Worm (Caenorhabditis elegans): ENCODE measurements around the gene nhr-30.

nhr-30 gene

DNA sequence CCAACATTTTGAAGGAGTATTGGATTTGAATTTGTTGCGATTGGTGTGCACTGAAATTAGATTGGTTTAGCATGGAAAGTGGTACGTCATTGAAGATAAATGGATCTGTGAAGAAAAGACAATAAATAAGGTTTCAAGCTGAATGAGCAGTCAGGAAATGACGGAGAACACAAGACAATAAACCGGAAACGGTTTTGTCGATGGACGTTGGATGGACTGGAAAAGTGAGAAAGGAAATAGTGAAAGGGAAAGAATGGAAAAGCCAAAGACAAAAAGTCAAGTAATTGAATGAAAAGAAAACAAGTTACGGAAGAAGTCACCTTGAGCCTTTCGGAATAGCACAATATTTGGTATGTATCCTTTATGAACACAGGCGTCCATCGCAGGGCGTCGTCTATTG lies 31.3 kb downstream of the nhr-30 start, which contains the start of gene T27E4.7:
T27E4.7 (minus strand) TSS at position 50 of the 400 bp plus-strand sequence.
- TF ChIP-seq nhr-12 (tag; optimal IDR thresholded peaks at IDR 0.05) (no peak), sem-2 (GFP tag; optimal IDR thresholded peaks at IDR 0.05) (no peak), ceh-39 (tag; optimal IDR thresholded peaks at IDR 0.05) (no peak), hlh-1 (tag; optimal IDR thresholded peaks at IDR 0.05) (no peak), tbx-8 (GFP tag; optimal IDR thresholded peaks at IDR 0.05) (no peak), nhr-237 (tag; optimal IDR thresholded peaks at IDR 0.05) (no peak), ztf-11 (tag; optimal IDR thresholded peaks at IDR 0.05) (no peak), unc-62 (GFP tag; optimal IDR thresholded peaks at IDR 0.05) (no peak)

DNA sequence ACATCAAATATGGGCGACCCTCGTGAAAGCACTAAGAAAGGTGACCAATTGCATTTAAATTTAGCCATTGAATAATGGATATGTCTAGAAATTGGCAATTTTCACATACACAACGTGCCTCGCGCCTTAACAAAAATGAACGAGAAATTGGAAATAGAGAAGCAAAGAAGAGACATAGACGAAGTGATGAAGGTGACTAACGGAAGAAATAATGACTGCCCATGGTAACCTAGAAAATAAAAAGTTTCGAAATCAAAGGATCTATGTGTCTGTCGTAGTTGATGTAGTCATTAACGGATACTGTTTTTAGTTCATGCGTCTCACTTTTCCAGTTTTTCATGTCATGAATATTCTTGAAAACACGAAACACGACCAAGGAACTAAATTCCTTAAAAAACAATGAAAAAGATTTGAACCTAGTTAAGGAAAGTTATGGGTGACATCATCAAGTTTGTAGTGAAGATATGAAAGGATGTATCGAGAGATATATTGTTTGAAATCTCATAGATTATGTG lies 33.2 kb downstream of the nhr-30 start:
- TF ChIP-seq unc-120 (tag; optimal IDR thresholded peaks at IDR 0.05; ENCODE audit: poor library complexity, severe bottlenecking) (no peak), sptf-1 (tag; optimal IDR thresholded peaks at IDR 0.05) (no peak), unc-62 (GFP tag; optimal IDR thresholded peaks at IDR 0.05) (no peak), lsy-2 (tag; optimal IDR thresholded peaks at IDR 0.05) (no peak), mls-2 (tag; optimal IDR thresholded peaks at IDR 0.05) (no peak), ham-2 (GFP tag; optimal IDR thresholded peaks at IDR 0.05) (no peak), bed-3 (GFP tag; optimal IDR thresholded peaks at IDR 0.05) (no peak), elt-3 (tag; optimal IDR thresholded peaks at IDR 0.05) (no peak), nhr-237 (tag; optimal IDR thresholded peaks at IDR 0.05) (no peak), lin-32 (GFP tag; optimal IDR thresholded peaks at IDR 0.05) (no peak), mep-1 (tag; optimal IDR thresholded peaks at IDR 0.05) (no peak), hlh-1 (tag; optimal IDR thresholded peaks at IDR 0.05) (no peak), ztf-11 (tag; optimal IDR thresholded peaks at IDR 0.05) (no peak)

DNA sequence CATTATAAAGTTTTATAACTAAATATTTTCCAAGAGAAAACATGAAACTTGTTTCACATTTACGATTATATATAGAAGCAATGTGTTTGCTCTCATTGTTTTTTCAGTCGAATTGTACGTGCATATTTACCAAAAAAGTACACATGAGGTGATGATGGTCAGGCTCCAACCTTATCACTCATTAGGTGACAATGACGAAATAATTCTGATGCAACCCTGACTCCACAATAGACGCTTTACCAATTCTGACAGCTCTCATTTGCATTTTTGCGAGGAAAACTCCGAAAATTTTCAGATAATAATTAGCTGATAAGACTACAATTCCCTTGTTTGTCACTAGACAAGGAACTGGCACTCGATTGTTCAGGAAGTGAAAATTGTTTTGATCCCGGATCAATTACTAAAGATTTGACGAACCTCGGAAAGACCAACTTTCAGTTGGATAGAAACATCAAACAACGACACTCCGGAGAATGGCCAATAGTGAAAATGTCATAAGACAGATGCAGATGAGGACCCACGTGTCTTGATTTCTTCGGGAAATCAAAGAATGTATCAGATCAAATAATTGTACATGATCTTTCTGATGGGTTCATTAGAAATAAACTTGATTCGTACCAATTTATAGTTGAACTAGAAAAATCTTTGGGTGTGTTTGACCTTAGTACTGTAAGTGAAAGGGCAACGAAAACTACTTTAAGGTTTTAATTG lies 34.0 kb downstream of the nhr-30 start:
- no peak for TF ChIP-seq mab-5 (tag; optimal IDR thresholded peaks at IDR 0.05)
- TF ChIP-seq ces-1 (GFP tag; optimal IDR thresholded peaks at IDR 0.05) = no peak
- no peak for TF ChIP-seq unc-39 (tag; optimal IDR thresholded peaks at IDR 0.05)
- TF ChIP-seq lin-13 (tag; optimal IDR thresholded peaks at IDR 0.05) = no peak
- no peak for TF ChIP-seq nhr-2 (tag; optimal IDR thresholded peaks at IDR 0.05)

DNA sequence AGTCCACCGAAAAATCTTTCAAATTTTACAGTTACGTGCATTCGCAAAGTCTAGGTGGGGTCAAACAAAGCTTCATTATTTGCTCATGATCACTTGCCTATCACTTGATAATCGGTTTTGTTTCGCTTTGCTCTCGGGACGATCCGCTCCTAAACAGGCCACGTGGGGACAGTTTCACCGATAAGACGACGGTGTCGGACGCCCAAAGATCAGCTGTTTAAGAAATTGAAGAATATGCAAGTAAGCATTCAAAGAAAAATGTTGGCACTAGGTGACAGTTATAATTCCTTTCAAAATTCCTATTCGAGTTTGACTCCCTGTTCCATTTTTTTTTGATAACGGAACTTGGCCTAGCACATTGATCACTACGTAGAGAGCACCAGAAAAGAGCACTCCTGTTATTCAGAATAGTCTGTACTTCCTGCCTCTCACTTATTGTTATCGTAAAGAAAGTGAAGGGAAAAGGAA lies 35.0 kb downstream of the nhr-30 start:
- TF ChIP-seq mab-5 (tag; optimal IDR thresholded peaks at IDR 0.05) = no peak
- TF ChIP-seq nhr-28 (tag; optimal IDR thresholded peaks at IDR 0.05) = no peak

DNA sequence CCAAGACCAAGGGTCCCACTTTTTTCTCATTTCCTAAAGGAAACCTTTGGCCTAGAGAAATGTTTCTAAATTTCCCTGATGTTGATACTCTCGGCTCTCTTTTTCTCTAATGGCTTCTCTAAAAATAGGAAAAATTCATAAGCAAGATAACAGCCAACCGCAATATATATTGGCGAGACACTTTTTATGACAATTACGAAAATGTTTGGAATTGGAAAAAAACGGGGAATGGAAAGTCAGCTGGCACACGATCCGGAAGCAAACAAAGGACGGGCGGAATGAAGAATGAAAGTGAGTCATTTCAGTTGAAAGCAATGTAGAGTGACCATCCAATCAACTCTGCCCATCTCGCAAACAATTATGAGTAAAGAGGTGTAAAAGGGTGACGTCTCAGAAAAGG lies 36.4 kb downstream of the nhr-30 start:
- TF ChIP-seq nhr-28 (tag; optimal IDR thresholded peaks at IDR 0.05) (no peak), unc-39 (tag; optimal IDR thresholded peaks at IDR 0.05) (no peak), zip-8 (tag; optimal IDR thresholded peaks at IDR 0.05) (no peak), hlh-1 (tag; optimal IDR thresholded peaks at IDR 0.05) (no peak), blmp-1 (tag; optimal IDR thresholded peaks at IDR 0.05) (no peak), ham-2 (GFP tag; optimal IDR thresholded peaks at IDR 0.05) (no peak), nhr-76 (tag; optimal IDR thresholded peaks at IDR 0.05) (no peak), nhr-237 (tag; optimal IDR thresholded peaks at IDR 0.05) (no peak), unc-120 (tag; optimal IDR thresholded peaks at IDR 0.05; ENCODE audit: poor library complexity, severe bottlenecking) (no peak), sem-2 (GFP tag; optimal IDR thresholded peaks at IDR 0.05) (no peak), sptf-1 (tag; optimal IDR thresholded peaks at IDR 0.05) (no peak), ceh-83 (GFP tag; optimal IDR thresholded peaks at IDR 0.05) (no peak), mls-2 (tag; optimal IDR thresholded peaks at IDR 0.05) (no peak), pha-4 (tag; optimal IDR thresholded peaks at IDR 0.05) (no peak), ces-1 (GFP tag; optimal IDR thresholded peaks at IDR 0.05) (no peak), tbx-8 (GFP tag; optimal IDR thresholded peaks at IDR 0.05) (no peak), M03D4.4 (tag; optimal IDR thresholded peaks at IDR 0.05) (no peak), ztf-11 (tag; optimal IDR thresholded peaks at IDR 0.05) (no peak)

DNA sequence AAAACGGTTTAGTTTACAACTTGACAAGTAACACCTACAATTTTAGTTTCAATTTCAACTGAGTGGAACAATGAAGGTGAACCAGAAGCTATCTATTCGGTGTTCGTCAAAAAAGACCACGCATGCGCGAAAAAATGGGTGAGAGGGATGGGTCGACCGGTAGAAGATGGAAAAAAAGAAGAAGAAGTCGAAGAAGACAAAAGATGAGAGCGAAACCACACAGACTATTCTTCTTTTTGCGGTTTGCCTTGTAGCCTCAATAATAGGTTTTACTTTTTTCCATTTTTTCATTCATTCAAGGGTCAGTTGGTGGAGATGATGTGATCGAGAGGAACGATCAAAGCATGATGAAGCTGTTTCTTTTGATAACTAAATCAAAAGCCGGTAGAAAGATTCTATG lies 37.4 kb downstream of the nhr-30 start:
- TF ChIP-seq flh-1 (GFP tag; optimal IDR thresholded peaks at IDR 0.05) = no peak
- TF ChIP-seq nhr-2 (tag; optimal IDR thresholded peaks at IDR 0.05) = no peak
- TF ChIP-seq M03D4.4 (tag; optimal IDR thresholded peaks at IDR 0.05) = no peak
- no peak for TF ChIP-seq lin-32 (GFP tag; optimal IDR thresholded peaks at IDR 0.05)
- TF ChIP-seq ces-1 (GFP tag; optimal IDR thresholded peaks at IDR 0.05) = no peak
- TF ChIP-seq hlh-1 (tag; optimal IDR thresholded peaks at IDR 0.05) = no peak
- TF ChIP-seq ceh-83 (GFP tag; optimal IDR thresholded peaks at IDR 0.05) = no peak
- TF ChIP-seq nhr-76 (tag; optimal IDR thresholded peaks at IDR 0.05) = no peak
- no peak for TF ChIP-seq sptf-1 (tag; optimal IDR thresholded peaks at IDR 0.05)
- TF ChIP-seq mep-1 (tag; optimal IDR thresholded peaks at IDR 0.05) = no peak
- no peak for TF ChIP-seq ceh-39 (tag; optimal IDR thresholded peaks at IDR 0.05)
